Worm (Caenorhabditis elegans) whole organism, L1 larva: Measurements from ENCODE around the gene glb-25.

Experiments used
- ceh-88 ChIP-seq: fragments of 200-800 bp; sonication (Bioruptor generic); IDR thresholded peaks from 2 replicates; pipeline ENCODE4 v1.3.6; 2022; ENCODE audit warnings: missing genetic modification characterization, missing compliant biosample characterization
- egl-27 ChIP-seq, 2 experiments: fragments of 150-350 bp in 1 of 2; sonication (generic microtip); optimal IDR thresholded peaks; 3 replicates each; lab custom pipeline; 2017 to 2018; ENCODE audit warnings: missing biosample characterization in 2 of 2, missing genetic modification characterization in 2 of 2, missing genetic modification reagents in 2 of 2
- fkh-4 ChIP-seq: sonication (generic microtip); optimal IDR thresholded peaks from 2 replicates; lab custom pipeline; 2016; ENCODE audit warnings: missing compliant biosample characterization, missing genetic modification characterization, borderline replicate concordance
- fos-1 ChIP-seq: fragments of 150-350 bp; optimal IDR thresholded peaks from 2 replicates; lab custom pipeline; 2014; ENCODE audit warnings: missing biosample characterization, missing genetic modification characterization
- lin-15B ChIP-seq: fragments of 150-350 bp; sonication (generic microtip); optimal IDR thresholded peaks from 3 replicates; lab custom pipeline; 2014; ENCODE audit warnings: missing biosample characterization, missing genetic modification characterization
- lir-3 ChIP-seq: sonication (generic microtip); optimal IDR thresholded peaks from 2 replicates; lab custom pipeline; 2016; ENCODE audit warnings: mild to moderate bottlenecking, missing genetic modification characterization, moderate library complexity, missing compliant biosample characterization; ENCODE audit not compliant: poor library complexity
- mep-1 ChIP-seq: fragments of 150-350 bp; optimal IDR thresholded peaks from 2 replicates; lab custom pipeline; 2014; ENCODE audit warnings: missing biosample characterization, missing genetic modification characterization
- nhr-12 ChIP-seq: sonication (generic microtip); optimal IDR thresholded peaks from 2 replicates; lab custom pipeline; 2017; ENCODE audit warnings: missing biosample characterization, missing genetic modification characterization
- nhr-77 ChIP-seq: fragments of 150-350 bp; optimal IDR thresholded peaks from 2 replicates; lab custom pipeline; 2014; ENCODE audit warnings: missing biosample characterization, missing genetic modification characterization
- rnt-1 ChIP-seq: sonication (generic microtip); optimal IDR thresholded peaks from 2 replicates; lab custom pipeline; 2016; ENCODE audit warnings: mild to moderate bottlenecking, missing genetic modification characterization, moderate library complexity, missing compliant biosample characterization
- sup-37 ChIP-seq: fragments of 200-800 bp; sonication (Bioruptor generic); optimal IDR thresholded peaks from 2 replicates; lab custom pipeline; 2018; ENCODE audit warnings: mild to moderate bottlenecking, missing genetic modification characterization, missing compliant biosample characterization
- tbx-2 ChIP-seq: sonication (generic microtip); optimal IDR thresholded peaks from 2 replicates; lab custom pipeline; 2016; ENCODE audit warnings: missing genetic modification characterization, missing compliant biosample characterization
- vab-15 ChIP-seq: sonication (generic microtip); optimal IDR thresholded peaks from 2 replicates; lab custom pipeline; 2017; ENCODE audit warnings: missing genotype, mild to moderate bottlenecking, missing genetic modification characterization, missing compliant biosample characterization

DNA sequence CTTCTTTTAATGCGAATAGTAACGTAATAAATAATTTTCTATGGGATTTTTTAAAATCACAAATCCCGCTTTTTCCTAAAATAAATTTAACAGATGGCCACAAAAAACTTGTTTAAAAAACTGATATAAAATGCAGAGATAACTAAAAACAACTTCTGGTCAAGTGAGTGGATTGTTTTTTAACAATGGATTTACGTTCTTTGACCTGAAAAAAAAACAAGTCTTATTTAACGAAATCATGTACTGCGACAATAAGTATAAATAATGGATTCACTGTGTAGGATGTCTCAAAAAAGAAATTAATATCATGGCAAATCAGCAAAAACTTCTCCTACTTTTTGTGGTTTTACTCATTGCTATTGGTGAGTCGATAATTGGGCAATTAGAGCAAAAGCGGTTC is 19.0 kb downstream of the glb-25 start, which contains the start of gene fipr-25:
- TF ChIP-seq lir-3 (no peak), rnt-1 (tag; lab: Kevin White, UChicago) (no peak), fkh-4 (tag; lab: Kevin White, UChicago) (no peak), tbx-2 (no peak), nhr-77 (tag; lab: Kevin White, UChicago) (no peak), egl-27 (tag; optimal IDR thresholded peaks at IDR 0.05; lab: Kevin White, UChicago) (no peak), sup-37 (GFP tag; lab: Kevin White, UChicago) (no peak), mep-1 (tag; lab: Kevin White, UChicago) (no peak), lin-15B (tag; lab: Kevin White, UChicago) (no peak), ceh-88 (no peak), vab-15 (no peak), fos-1 (tag; lab: Kevin White, UChicago) (no peak), nhr-12 (tag; lab: Kevin White, UChicago) (no peak)
